Worm (Caenorhabditis elegans) whole organism, L1 larva: Measurements from ENCODE around the gene eif-3.G.

Source experiments
- C04F5.9 ChIP-seq: sonication (generic microtip); optimal IDR thresholded peaks from 2 replicates; lab custom pipeline; 2016; ENCODE audit warnings: missing genetic modification characterization, missing compliant biosample characterization
- C16A3.4 ChIP-seq: fragments of 150-350 bp; optimal IDR thresholded peaks from 2 replicates; lab custom pipeline; 2014; ENCODE audit warnings: missing biosample characterization, missing genetic modification characterization
- C34B4.2 ChIP-seq: sonication (generic microtip); optimal IDR thresholded peaks from 2 replicates; lab custom pipeline; 2017; ENCODE audit warnings: mild to moderate bottlenecking, missing genetic modification characterization, missing compliant biosample characterization
- F16B12.6 ChIP-seq: fragments of 150-350 bp; optimal IDR thresholded peaks from 2 replicates; lab custom pipeline; 2014; ENCODE audit warnings: missing biosample characterization, missing genetic modification characterization
- alr-1 ChIP-seq: fragments of 200-800 bp; sonication (Bioruptor generic); optimal IDR thresholded peaks from 2 replicates; lab custom pipeline; 2018; ENCODE audit warnings: borderline replicate concordance, mild to moderate bottlenecking, missing genetic modification characterization, missing compliant biosample characterization
- aly-2 ChIP-seq: fragments of 150-350 bp; optimal IDR thresholded peaks from 2 replicates; lab custom pipeline; 2014; ENCODE audit warnings: missing biosample characterization, missing genetic modification characterization
- ama-1 ChIP-seq: fragments of 150-350 bp; optimal IDR thresholded peaks from 2 replicates; lab custom pipeline; 2014
- blmp-1 ChIP-seq: fragments of 150-350 bp; optimal IDR thresholded peaks from 2 replicates; lab custom pipeline; 2014; ENCODE audit warnings: missing biosample characterization, missing genetic modification characterization
- ceh-88 ChIP-seq: fragments of 200-800 bp; sonication (Bioruptor generic); IDR thresholded peaks from 2 replicates; pipeline ENCODE4 v1.3.6; 2022; ENCODE audit warnings: missing genetic modification characterization, missing compliant biosample characterization
- ceh-90 ChIP-seq: sonication (generic microtip); optimal IDR thresholded peaks from 2 replicates; lab custom pipeline; 2016; ENCODE audit warnings: missing genetic modification characterization, missing compliant biosample characterization
- dpl-1 ChIP-seq, 3 experiments: fragments of 150-350 bp in 2 of 3; sonication (generic microtip) in 1 of 3; optimal IDR thresholded peaks; 2 replicates each; lab custom pipeline; 2014 to 2017; ENCODE audit warnings: missing biosample characterization in 3 of 3, missing genetic modification characterization in 3 of 3, missing genetic modification reagents in 3 of 3
- dsc-1 ChIP-seq: sonication (generic microtip); optimal IDR thresholded peaks from 2 replicates; lab custom pipeline; 2016; ENCODE audit warnings: mild to moderate bottlenecking, missing genetic modification characterization, missing compliant biosample characterization
- egl-13 ChIP-seq: sonication (generic microtip); optimal IDR thresholded peaks from 2 replicates; lab custom pipeline; 2016; ENCODE audit warnings: missing genotype, missing genetic modification reagents, missing genetic modification characterization, missing compliant biosample characterization
- egl-27 ChIP-seq, 2 experiments: fragments of 150-350 bp in 1 of 2; sonication (generic microtip); optimal IDR thresholded peaks; 3 replicates each; lab custom pipeline; 2017 to 2018; ENCODE audit warnings: missing biosample characterization in 2 of 2, missing genetic modification characterization in 2 of 2, missing genetic modification reagents in 2 of 2
- elt-2 ChIP-seq: sonication (generic microtip); optimal IDR thresholded peaks from 2 replicates; lab custom pipeline; 2016; ENCODE audit warnings: missing genetic modification characterization, mild to moderate bottlenecking, inconsistent platforms, missing compliant biosample characterization, missing genetic modification reagents
- elt-3 ChIP-seq, 6 experiments: fragments of 150-350 bp in 1 of 6; sonication (generic microtip); optimal IDR thresholded peaks; 2 replicates each; lab custom pipeline; 2017 to 2018; ENCODE audit warnings: missing biosample characterization in 6 of 6, missing genetic modification characterization in 6 of 6, inconsistent platforms in 1 of 6
- ets-5 ChIP-seq: fragments of 200-800 bp; sonication (Bioruptor generic); IDR thresholded peaks from 2 replicates; pipeline ENCODE4 v1.3.6; 2022; ENCODE audit warnings: missing genetic modification characterization, missing compliant biosample characterization
- fkh-8 ChIP-seq: sonication (generic microtip); optimal IDR thresholded peaks from 2 replicates; lab custom pipeline; 2016; ENCODE audit warnings: mild to moderate bottlenecking, missing genetic modification characterization, missing compliant biosample characterization
- grh-1 ChIP-seq: fragments of 200-800 bp; sonication (Bioruptor generic); IDR thresholded peaks from 2 replicates; pipeline ENCODE4 v1.3.6; 2022; ENCODE audit warnings: missing genetic modification reagents, missing genetic modification characterization, missing compliant biosample characterization
- hlh-4 ChIP-seq: sonication (generic microtip); optimal IDR thresholded peaks from 2 replicates; lab custom pipeline; 2016; ENCODE audit warnings: mild to moderate bottlenecking, missing genetic modification characterization, missing compliant biosample characterization
- irx-1 ChIP-seq: sonication (generic microtip); optimal IDR thresholded peaks from 2 replicates; lab custom pipeline; 2016; ENCODE audit warnings: missing genetic modification characterization, missing compliant biosample characterization
- jun-1 ChIP-seq: fragments of 150-350 bp; optimal IDR thresholded peaks from 2 replicates; lab custom pipeline; 2014; ENCODE audit warnings: missing biosample characterization, missing genetic modification reagents, missing genetic modification characterization
- lin-13 ChIP-seq: fragments of 150-350 bp; optimal IDR thresholded peaks from 2 replicates; lab custom pipeline; 2014; ENCODE audit warnings: missing biosample characterization, missing genetic modification reagents, missing genetic modification characterization
- lin-15B ChIP-seq: fragments of 150-350 bp; sonication (generic microtip); optimal IDR thresholded peaks from 3 replicates; lab custom pipeline; 2014; ENCODE audit warnings: missing biosample characterization, missing genetic modification characterization
- lin-35 ChIP-seq, 2 experiments: fragments of 150-350 bp; optimal IDR thresholded peaks; 2 replicates each; lab custom pipeline; 2014; ENCODE audit warnings: missing biosample characterization in 2 of 2, missing genetic modification characterization in 2 of 2, missing genetic modification reagents in 2 of 2
- lir-3 ChIP-seq: sonication (generic microtip); optimal IDR thresholded peaks from 2 replicates; lab custom pipeline; 2016; ENCODE audit warnings: mild to moderate bottlenecking, missing genetic modification characterization, moderate library complexity, missing compliant biosample characterization; ENCODE audit not compliant: poor library complexity
- mdl-1 ChIP-seq, 2 experiments: fragments of 150-350 bp; optimal IDR thresholded peaks; 2 replicates each; lab custom pipeline; 2014 to 2017; ENCODE audit warnings: missing biosample characterization in 2 of 2, missing genetic modification characterization in 2 of 2, inconsistent platforms in 1 of 2
- mef-2 ChIP-seq: fragments of 150-350 bp; optimal IDR thresholded peaks from 2 replicates; lab custom pipeline; 2014; ENCODE audit warnings: missing biosample characterization, missing genetic modification characterization
- mep-1 ChIP-seq: fragments of 150-350 bp; optimal IDR thresholded peaks from 2 replicates; lab custom pipeline; 2014; ENCODE audit warnings: missing biosample characterization, missing genetic modification characterization
- nhr-11 ChIP-seq: fragments of 150-350 bp; optimal IDR thresholded peaks from 2 replicates; lab custom pipeline; 2014; ENCODE audit warnings: missing biosample characterization, missing genetic modification characterization
- nhr-19 ChIP-seq: fragments of 200-800 bp; sonication (Bioruptor generic); conservative IDR thresholded peaks from 2 replicates; pipeline ENCODE4 v1.3.6; 2022; ENCODE audit warnings: missing genetic modification characterization, missing compliant biosample characterization
- nhr-20 ChIP-seq: sonication (generic microtip); optimal IDR thresholded peaks from 2 replicates; lab custom pipeline; 2016; ENCODE audit warnings: mild to moderate bottlenecking, missing genetic modification characterization, missing compliant biosample characterization
- nhr-77 ChIP-seq: fragments of 150-350 bp; optimal IDR thresholded peaks from 2 replicates; lab custom pipeline; 2014; ENCODE audit warnings: missing biosample characterization, missing genetic modification characterization
- nhr-85 ChIP-seq: sonication (generic microtip); peaks from one replicate; lab custom pipeline; 2016; ENCODE audit warnings: missing genetic modification characterization, inconsistent platforms, missing compliant biosample characterization
- nhr-90 ChIP-seq: sonication (generic microtip); optimal IDR thresholded peaks from 2 replicates; lab custom pipeline; 2016; ENCODE audit warnings: mild to moderate bottlenecking, missing genetic modification characterization, missing compliant biosample characterization; ENCODE audit not compliant: poor library complexity
- pag-3 ChIP-seq: sonication (generic microtip); optimal IDR thresholded peaks from 2 replicates; lab custom pipeline; 2017; ENCODE audit warnings: missing genetic modification characterization, mild to moderate bottlenecking, missing compliant biosample characterization, antibody characterized with exemption, borderline replicate concordance; ENCODE audit not compliant: insufficient read depth
- pax-3 ChIP-seq: fragments of 200-800 bp; sonication (Bioruptor generic); optimal IDR thresholded peaks from 2 replicates; lab custom pipeline; 2018; ENCODE audit warnings: mild to moderate bottlenecking, missing genetic modification characterization, moderate library complexity, missing compliant biosample characterization
- pqm-1 ChIP-seq: sonication (generic microtip); optimal IDR thresholded peaks from 3 replicates; lab custom pipeline; 2017; ENCODE audit warnings: missing biosample characterization, missing genetic modification characterization
- rnt-1 ChIP-seq: sonication (generic microtip); optimal IDR thresholded peaks from 2 replicates; lab custom pipeline; 2016; ENCODE audit warnings: mild to moderate bottlenecking, missing genetic modification characterization, moderate library complexity, missing compliant biosample characterization
- skn-1 ChIP-seq: fragments of 150-350 bp; optimal IDR thresholded peaks from 2 replicates; lab custom pipeline; 2014; ENCODE audit warnings: missing biosample characterization, missing genetic modification characterization
- snpc-4 ChIP-seq: fragments of 150-350 bp; optimal IDR thresholded peaks from 2 replicates; lab custom pipeline; 2014; ENCODE audit warnings: missing biosample characterization, missing genetic modification characterization
- snu-23 ChIP-seq: sonication (generic microtip); optimal IDR thresholded peaks from 2 replicates; lab custom pipeline; 2016; ENCODE audit warnings: missing genetic modification characterization, missing compliant biosample characterization
- sptf-1 ChIP-seq: fragments of 150-350 bp; optimal IDR thresholded peaks from 2 replicates; lab custom pipeline; 2014; ENCODE audit warnings: missing biosample characterization, missing genetic modification characterization
- sup-37 ChIP-seq: fragments of 200-800 bp; sonication (Bioruptor generic); optimal IDR thresholded peaks from 2 replicates; lab custom pipeline; 2018; ENCODE audit warnings: mild to moderate bottlenecking, missing genetic modification characterization, missing compliant biosample characterization
- tlp-1 ChIP-seq: fragments of 150-350 bp; optimal IDR thresholded peaks from 2 replicates; lab custom pipeline; 2014; ENCODE audit warnings: missing biosample characterization, missing genetic modification characterization
- unc-30 ChIP-seq: sonication (generic microtip); optimal IDR thresholded peaks from 2 replicates; lab custom pipeline; 2017; ENCODE audit warnings: missing biosample characterization, missing genetic modification characterization
- unc-98 ChIP-seq: fragments of 200-800 bp; sonication (Bioruptor generic); IDR thresholded peaks from 2 replicates; pipeline ENCODE4 v1.3.6; 2022; ENCODE audit warnings: missing genetic modification characterization, missing compliant biosample characterization
- vab-15 ChIP-seq: sonication (generic microtip); optimal IDR thresholded peaks from 2 replicates; lab custom pipeline; 2017; ENCODE audit warnings: missing genotype, mild to moderate bottlenecking, missing genetic modification characterization, missing compliant biosample characterization
- zag-1 ChIP-seq: fragments of 150-350 bp; optimal IDR thresholded peaks from 2 replicates; lab custom pipeline; 2014; ENCODE audit warnings: missing biosample characterization, missing genetic modification characterization
- ztf-11 ChIP-seq, 2 experiments: sonication (generic microtip); optimal IDR thresholded peaks; 2 replicates each; lab custom pipeline; 2016 to 2017; ENCODE audit warnings: missing genetic modification characterization in 2 of 2, missing biosample characterization in 1 of 2, missing compliant biosample characterization in 1 of 2
- ztf-4 ChIP-seq: fragments of 150-350 bp; optimal IDR thresholded peaks from 2 replicates; lab custom pipeline; 2014; ENCODE audit warnings: missing biosample characterization, missing genetic modification characterization

The eif-3.G gene

DNA sequence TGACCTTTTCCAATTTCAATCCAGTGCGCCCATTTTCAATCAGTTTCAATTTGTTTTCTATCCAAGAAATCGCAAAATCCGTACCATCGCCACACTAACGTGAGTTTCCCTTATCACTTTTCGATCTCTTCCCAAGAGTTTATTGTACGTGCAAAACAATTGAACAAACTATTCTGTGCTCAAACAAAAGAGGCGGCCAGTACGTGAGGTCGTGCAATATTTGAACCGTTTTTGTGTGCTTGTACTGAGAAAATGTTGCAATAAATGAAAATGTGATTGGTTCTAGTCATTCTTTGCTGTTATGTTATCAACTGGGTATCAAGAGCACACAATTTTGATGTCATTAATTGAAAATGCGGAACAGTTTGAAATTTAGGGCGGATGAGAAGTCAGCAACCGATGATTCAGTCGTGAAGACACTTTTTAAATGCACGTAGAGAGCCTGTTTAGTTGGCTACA, 7.1 kb downstream of the eif-3.G start, which contains the start of gene F22B5.4:
Gene F22B5.4 (plus strand): TSS at position 51 of the 459 bp plus-strand sequence.
- TF ChIP-seq lin-35 (GFP tag; optimal IDR thresholded peaks at IDR 0.05; lab: Kevin White, UChicago) (peak in 1 of 2 experiments; percentile 26), nhr-20 (tag; lab: Kevin White, UChicago) (peak; percentile 43), elt-2 (tag; lab: Kevin White, UChicago) (peak; percentile 11), jun-1 (tag; lab: Kevin White, UChicago) (no peak)

ce11 chrII:8450750-8451149, 8.2 kb downstream of the eif-3.G start:
- TF ChIP-seq ztf-4 (tag; lab: Kevin White, UChicago) (no peak), C16A3.4 (no peak), elt-3 (tag; optimal IDR thresholded peaks at IDR 0.05; lab: Kevin White, UChicago) (peak in 2 of 6 experiments; percentile 15 to 70), pag-3 (tag; lab: Kevin White, UChicago) (no peak), sptf-1 (tag; lab: Kevin White, UChicago) (no peak), mef-2 (tag; lab: Kevin White, UChicago) (no peak), mep-1 (tag; lab: Kevin White, UChicago) (no peak), rnt-1 (tag; lab: Kevin White, UChicago) (no peak), ceh-88 (no peak), lir-3 (tag; lab: Kevin White, UChicago) (no peak), lin-13 (GFP tag; lab: Kevin White, UChicago) (no peak), nhr-19 (GFP tag; lab: Robert Waterston, UW) (peak; percentile 40; the same call in 1 of the 2 replicates), pax-3 (tag; lab: Kevin White, UChicago) (no peak), ets-5 (no peak), nhr-77 (tag; lab: Kevin White, UChicago) (no peak), snu-23 (GFP tag; lab: Kevin White, UChicago) (peak; percentile 8), grh-1 (no peak), vab-15 (tag; lab: Kevin White, UChicago) (no peak), dsc-1 (no peak), irx-1 (tag; lab: Kevin White, UChicago) (no peak), ama-1 (lab: Kevin White, UChicago) (no peak), nhr-85 (tag; lab: Kevin White, UChicago) (peak; percentile 73), nhr-90 (tag; lab: Kevin White, UChicago) (no peak), zag-1 (tag; lab: Kevin White, UChicago) (no peak), elt-2 (tag; lab: Kevin White, UChicago) (no peak), C34B4.2 (no peak), sup-37 (no peak), F16B12.6 (tag; lab: Kevin White, UChicago) (no peak), blmp-1 (tag; lab: Kevin White, UChicago) (peak; percentile 74), snpc-4 (tag; lab: Kevin White, UChicago) (no peak), dpl-1 (GFP tag; optimal IDR thresholded peaks at IDR 0.05; lab: Kevin White, UChicago) (no peak), hlh-4 (tag; lab: Kevin White, UChicago) (no peak), skn-1 (no peak), pqm-1 (no peak), nhr-11 (no peak), unc-98 (no peak), egl-27 (tag; optimal IDR thresholded peaks at IDR 0.05; lab: Kevin White, UChicago) (no peak), egl-13 (no peak), C04F5.9 (tag; lab: Kevin White, UChicago) (no peak), ztf-11 (tag; optimal IDR thresholded peaks at IDR 0.05; lab: Kevin White, UChicago) (no peak), aly-2 (tag; lab: Kevin White, UChicago) (no peak), ceh-90 (tag; lab: Kevin White, UChicago) (no peak), alr-1 (no peak), unc-30 (no peak), tlp-1 (no peak), mdl-1 (tag; optimal IDR thresholded peaks at IDR 0.05; lab: Kevin White, UChicago) (peak in 1 of 2 experiments; percentile 31), lin-15B (tag; lab: Kevin White, UChicago) (no peak), fkh-8 (tag; lab: Kevin White, UChicago) (no peak)
